Fruit fly (Drosophila melanogaster): ENCODE measurements around the gene CSN8.

Gene CSN8

DNA sequence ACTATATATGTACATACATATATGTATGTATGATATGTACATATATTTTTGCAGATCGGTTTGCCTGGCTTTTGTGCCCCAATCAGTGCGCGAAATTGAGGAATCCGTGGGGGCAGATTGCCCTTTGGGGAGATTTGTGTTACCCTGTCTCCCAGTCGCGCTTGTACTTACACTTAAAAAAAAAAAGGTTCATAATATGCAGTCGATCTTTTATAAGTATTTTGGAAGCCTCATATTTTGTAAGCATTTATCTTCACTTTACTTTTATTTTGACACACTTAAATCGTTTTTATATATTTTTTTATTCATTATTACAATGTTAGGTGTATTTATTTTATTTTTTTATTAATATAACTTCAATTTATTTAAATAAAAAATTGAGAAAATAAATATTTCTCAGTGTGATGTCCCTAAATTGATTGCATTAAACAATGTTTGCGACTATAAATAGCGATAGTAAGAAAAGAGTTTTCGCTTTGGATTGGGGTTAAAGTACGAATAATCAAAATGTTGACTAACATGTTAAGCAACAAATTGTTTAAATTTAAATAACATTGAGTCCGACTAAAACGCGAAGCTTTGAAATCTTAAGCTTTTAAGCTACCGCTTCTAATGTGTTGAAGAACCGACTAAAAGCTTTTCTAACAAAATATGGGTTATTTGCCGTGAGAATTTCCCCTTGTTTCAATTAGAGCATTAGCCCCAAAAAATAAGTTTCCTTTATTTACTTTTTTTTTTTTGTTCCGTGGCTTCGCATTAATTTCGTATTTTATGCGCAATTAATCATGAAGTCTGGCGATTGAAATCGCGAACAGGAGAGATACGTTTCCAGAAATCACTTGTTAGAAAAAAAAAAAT, 38.0 kb upstream of the CSN8 start (continued):
- no peak for TF ChIP-seq fd3F (GFP tag; optimal IDR thresholded peaks at IDR 0.05)
- no peak for TF ChIP-seq cg (GFP tag; optimal IDR thresholded peaks at IDR 0.05)
- TF ChIP-seq CG7928 (GFP tag; optimal IDR thresholded peaks at IDR 0.05), result no peak
- TF ChIP-seq vnd (GFP tag; IDR thresholded peaks at IDR 0.05; ENCODE audit: partially characterized antibody), result no peak
- no peak for TF ChIP-seq D (optimal IDR thresholded peaks at IDR 0.05)
- no peak for TF ChIP-seq D (GFP tag; optimal IDR thresholded peaks at IDR 0.05)
- peak; percentile 53 for TF ChIP-seq CG15269 (tag; optimal IDR thresholded peaks at IDR 0.05)
- no peak for TF ChIP-seq pnt (GFP tag; optimal IDR thresholded peaks at IDR 0.05)
- no peak for TF ChIP-seq inv (GFP tag; IDR thresholded peaks at IDR 0.05; ENCODE audit: partially characterized antibody)
- TF ChIP-seq CG4617 (GFP tag; optimal IDR thresholded peaks at IDR 0.05; ENCODE audit: borderline replicate concordance), result no peak
- TF ChIP-seq trh (GFP tag; optimal IDR thresholded peaks at IDR 0.05), result no peak
- no peak for TF ChIP-seq CG1832 (GFP tag; optimal IDR thresholded peaks at IDR 0.05)
- TF ChIP-seq E2f2 (GFP tag; IDR thresholded peaks at IDR 0.05), result no peak; the same call in 1 of the 2 replicates
- TF ChIP-seq CG6765 (GFP tag; optimal IDR thresholded peaks at IDR 0.05), result peak; percentile 3
- no peak for TF ChIP-seq CG16863 (GFP tag; optimal IDR thresholded peaks at IDR 0.05)
- TF ChIP-seq maf-S (GFP tag; optimal IDR thresholded peaks at IDR 0.05), result no peak
- peak; percentile 13 for TF ChIP-seq Blimp-1 (GFP tag; optimal IDR thresholded peaks at IDR 0.05)
- peak; percentile 31 for TF ChIP-seq unpg (GFP tag; optimal IDR thresholded peaks at IDR 0.05)
- TF ChIP-seq vvl (GFP tag; IDR thresholded peaks at IDR 0.05), result peak; percentile 55; the same call in 1 of the 2 replicates
- no peak for TF ChIP-seq HLH4C (GFP tag; IDR thresholded peaks at IDR 0.05; ENCODE audit: partially characterized antibody)
- TF ChIP-seq Hand (GFP tag; optimal IDR thresholded peaks at IDR 0.05), result no peak
- TF ChIP-seq shn (GFP tag; optimal IDR thresholded peaks at IDR 0.05), result no peak
- TF ChIP-seq tx (GFP tag; optimal IDR thresholded peaks at IDR 0.05), result no peak
- no peak for TF ChIP-seq CG9215 (GFP tag; IDR thresholded peaks at IDR 0.05)
- no peak for TF ChIP-seq dm (GFP tag; optimal IDR thresholded peaks at IDR 0.05)
- TF ChIP-seq klu (GFP tag; IDR thresholded peaks at IDR 0.05), result no peak
- peak; percentile 38 for TF ChIP-seq PHDP (tag; optimal IDR thresholded peaks at IDR 0.05)
- TF ChIP-seq CoRest (tag; optimal IDR thresholded peaks at IDR 0.05), result peak; percentile 28
- TF ChIP-seq wor (GFP tag; IDR thresholded peaks at IDR 0.05), result no peak
- TF ChIP-seq sob (GFP tag; IDR thresholded peaks at IDR 0.05), result no peak
- TF ChIP-seq CG8388 (GFP tag; optimal IDR thresholded peaks at IDR 0.05), result no peak
- TF ChIP-seq CG1529 (GFP tag; optimal IDR thresholded peaks at IDR 0.05), result no peak
- no peak for TF ChIP-seq CG10959 (GFP tag; IDR thresholded peaks at IDR 0.05)
- no peak for TF ChIP-seq sqz (GFP tag; optimal IDR thresholded peaks at IDR 0.05)
- no peak for TF ChIP-seq nmo (GFP tag; optimal IDR thresholded peaks at IDR 0.05)
- TF ChIP-seq Aef1 (GFP tag; IDR thresholded peaks at IDR 0.05), result no peak
- TF ChIP-seq CG11696 (GFP tag; IDR thresholded peaks at IDR 0.05), result no peak
- no peak for TF ChIP-seq ac (GFP tag; optimal IDR thresholded peaks at IDR 0.05)
- peak; percentile 25 for TF ChIP-seq CG30403 (GFP tag; optimal IDR thresholded peaks at IDR 0.05)
- no peak for TF ChIP-seq CG12744 (GFP tag; optimal IDR thresholded peaks at IDR 0.05)
- TF ChIP-seq Drgx (GFP tag; IDR thresholded peaks at IDR 0.05), result 0 out of 2 replicates have a peak, but pooled peaks have one; percentile 35
- no peak for TF ChIP-seq CG13123 (GFP tag; optimal IDR thresholded peaks at IDR 0.05)
- peak; percentile 48 for TF ChIP-seq Dp (GFP tag; optimal IDR thresholded peaks at IDR 0.05)
- TF ChIP-seq CG17328 (GFP tag; IDR thresholded peaks at IDR 0.05), result no peak
- TF ChIP-seq CG1602 (GFP tag; optimal IDR thresholded peaks at IDR 0.05), result no peak
- TF ChIP-seq ems (GFP tag; optimal IDR thresholded peaks at IDR 0.05), result no peak
- TF ChIP-seq esg (GFP tag; conservative IDR thresholded peaks at IDR 0.05), result no peak
- TF ChIP-seq pita (GFP tag; optimal IDR thresholded peaks at IDR 0.05), result peak; percentile 1
- no peak for TF ChIP-seq hbn (GFP tag; IDR thresholded peaks at IDR 0.05; ENCODE audit: partially characterized antibody)
- no peak for TF ChIP-seq usp (GFP tag; optimal IDR thresholded peaks at IDR 0.05)

Data from whole organism, embryonic.